Worm (Caenorhabditis elegans) whole organism, young adult: ENCODE results near the gene C24F3.2.

ENCODE experiments used
- C06A6.2 ChIP-seq: fragments of 200-800 bp; sonication (Bioruptor generic); conservative IDR thresholded peaks from 2 replicates; pipeline ENCODE4 v1.3.6; 2022; ENCODE audit warnings: missing genetic modification characterization, missing compliant biosample characterization
- F57C9.4 ChIP-seq: sonication (generic microtip); optimal IDR thresholded peaks from 2 replicates; lab custom pipeline; 2017; ENCODE audit warnings: mild to moderate bottlenecking, missing genetic modification characterization, missing compliant biosample characterization
- Y95B8A.8 ChIP-seq: fragments of 200-800 bp; sonication (Bioruptor generic); IDR thresholded peaks from 2 replicates; pipeline ENCODE4 v1.3.6; 2022; ENCODE audit warnings: missing genetic modification reagents, missing genetic modification characterization, missing compliant biosample characterization
- ama-1 ChIP-seq, 3 experiments: fragments of 150-350 bp in 1 of 3; sonication (generic microtip) in 2 of 3; optimal IDR thresholded peaks; 2 replicates each; lab custom pipeline; 2014 to 2018; ENCODE audit warnings: missing biosample characterization in 2 of 3, missing genetic modification characterization in 2 of 3, missing genetic modification reagents in 2 of 3
- efl-1 ChIP-seq: fragments of 150-350 bp; optimal IDR thresholded peaks from 2 replicates; lab custom pipeline; 2014; ENCODE audit warnings: missing biosample characterization, missing genetic modification reagents, missing genetic modification characterization
- lin-26 ChIP-seq: fragments of 200-800 bp; sonication (Bioruptor generic); IDR thresholded peaks from 2 replicates; pipeline ENCODE4 v1.3.6; 2022; ENCODE audit warnings: missing genetic modification reagents, missing genetic modification characterization, missing compliant biosample characterization
- lin-54 ChIP-seq: fragments of 200-800 bp; sonication (Bioruptor generic); optimal IDR thresholded peaks from 2 replicates; lab custom pipeline; 2018; ENCODE audit warnings: mild to moderate bottlenecking, missing genetic modification characterization, missing compliant biosample characterization
- madf-6 ChIP-seq: fragments of 200-800 bp; sonication (Bioruptor generic); IDR thresholded peaks from 2 replicates; pipeline ENCODE4 v1.3.6; 2022; ENCODE audit warnings: missing genetic modification reagents, missing genetic modification characterization, missing compliant biosample characterization
- pha-4 ChIP-seq: fragments of 150-350 bp; sonication (generic microtip); optimal IDR thresholded peaks from 2 replicates; lab custom pipeline; 2014; ENCODE audit warnings: missing biosample characterization, missing genetic modification reagents, missing genetic modification characterization
- snpc-4 ChIP-seq, 5 experiments: fragments of 150-350 bp in 1 of 5; sonication (generic microtip) in 4 of 5; optimal IDR thresholded peaks; 2 replicates each; lab custom pipeline; 2014 to 2018; ENCODE audit warnings: missing genetic modification characterization in 5 of 5, missing biosample characterization in 3 of 5, antibody characterized with exemption in 2 of 5, mild to moderate bottlenecking in 2 of 5, missing compliant biosample characterization in 2 of 5, missing genotype in 2 of 5, moderate library complexity in 2 of 5, missing genetic modification reagents in 1 of 5
- unc-130 ChIP-seq: sonication (generic microtip); optimal IDR thresholded peaks from 2 replicates; lab custom pipeline; 2016; ENCODE audit warnings: missing genetic modification reagents, missing genetic modification characterization, missing compliant biosample characterization

DNA sequence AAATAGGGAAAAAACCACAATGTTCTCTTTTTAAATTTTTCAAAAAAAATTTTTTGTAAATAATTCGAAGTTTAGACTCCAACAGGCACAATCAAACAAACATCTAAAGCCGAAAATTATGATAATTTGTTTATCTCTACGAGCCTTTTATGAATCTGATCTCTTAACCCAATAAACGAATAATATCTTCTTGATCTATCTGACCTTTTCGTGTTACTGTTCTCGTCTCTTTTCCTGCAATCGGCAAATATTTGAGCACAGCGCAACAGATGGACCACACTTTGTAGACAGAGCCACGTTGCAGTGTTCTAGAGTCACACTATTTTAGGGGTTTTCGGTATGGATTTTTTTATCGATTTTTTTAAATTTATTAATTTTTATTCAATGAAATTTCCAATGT lies 29.4 kb downstream of the C24F3.2 start:
- no peak for TF ChIP-seq efl-1
- TF ChIP-seq madf-6 (GFP tag; lab: Robert Waterston, UW), result no peak
- no peak for TF ChIP-seq unc-130 (GFP tag; lab: Kevin White, UChicago)
- TF ChIP-seq snpc-4 (GFP tag; optimal IDR thresholded peaks at IDR 0.05; lab: Kevin White, UChicago), result no peak
- TF ChIP-seq snpc-4 (tag; optimal IDR thresholded peaks at IDR 0.05; lab: Kevin White, UChicago), result no peak
- no peak for TF ChIP-seq lin-54 (GFP tag; lab: Kevin White, UChicago)
- no peak for TF ChIP-seq Y95B8A.8 (GFP tag; lab: Robert Waterston, UW)
- no peak for TF ChIP-seq lin-26
- no peak for TF ChIP-seq ama-1 (optimal IDR thresholded peaks at IDR 0.05; lab: Kevin White, UChicago)
- TF ChIP-seq ama-1 (GFP tag; optimal IDR thresholded peaks at IDR 0.05; lab: Kevin White, UChicago), result no peak
- TF ChIP-seq F57C9.4, result no peak
- TF ChIP-seq pha-4, result no peak
- no peak for TF ChIP-seq C06A6.2 (GFP tag; lab: Robert Waterston, UW)
